Fruit fly (Drosophila melanogaster): ENCODE results near the gene p53.

The p53 gene

DNA sequence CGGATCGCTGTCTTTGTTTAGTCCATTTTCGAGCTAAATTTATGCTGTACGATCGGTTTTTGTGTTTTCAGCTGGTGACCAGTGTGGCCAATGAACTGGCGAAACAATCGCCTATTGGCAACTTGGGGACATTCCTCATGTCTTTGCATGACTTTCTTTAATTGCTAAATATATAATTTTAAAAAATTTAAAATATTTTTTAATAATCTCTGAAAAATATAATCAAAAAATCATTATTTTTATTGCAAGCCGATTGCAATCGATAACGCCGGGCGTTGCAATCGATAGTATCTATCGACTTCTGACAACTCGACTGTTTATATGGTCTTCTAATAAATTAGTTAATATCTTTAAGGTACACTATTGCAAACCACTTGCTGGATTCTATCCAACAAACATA lies 7.3 kb upstream of the p53 start, which contains the start of the genes sav and Ublcp1 (continued):
- TF ChIP-seq CG18262 (tag; optimal IDR thresholded peaks at IDR 0.05) (peak; percentile 55), CG32767 (GFP tag; IDR thresholded peaks at IDR 0.05) (no peak), Abd-B (GFP tag; optimal IDR thresholded peaks at IDR 0.05) (peak; percentile 53), CG34376 (GFP tag; optimal IDR thresholded peaks at IDR 0.05) (no peak), Adf1 (GFP tag; IDR thresholded peaks at IDR 0.05) (peak; percentile 26; the same call in 1 of the 2 replicates), amos (GFP tag; IDR thresholded peaks at IDR 0.05; ENCODE audit: partially characterized antibody) (peak; percentile 87), gcm2 (GFP tag; optimal IDR thresholded peaks at IDR 0.05) (no peak), Oaz (GFP tag; IDR thresholded peaks at IDR 0.05) (no peak), cas (GFP tag; IDR thresholded peaks at IDR 0.05) (no peak), tap (tag; optimal IDR thresholded peaks at IDR 0.05) (peak; percentile 17), zen2 (GFP tag; IDR thresholded peaks at IDR 0.05; ENCODE audit: partially characterized antibody) (peak; percentile 79; the same call in 1 of the 3 replicates), gro (GFP tag; optimal IDR thresholded peaks at IDR 0.05) (no peak), gce (GFP tag; IDR thresholded peaks at IDR 0.05) (no peak), CG9727 (GFP tag; optimal IDR thresholded peaks at IDR 0.05) (peak; percentile 44), CG12104 (GFP tag; optimal IDR thresholded peaks at IDR 0.05) (no peak), Hr78 (GFP tag; optimal IDR thresholded peaks at IDR 0.05) (no peak), Fer1 (GFP tag; optimal IDR thresholded peaks at IDR 0.05) (peak; percentile 41), bab2 (GFP tag; optimal IDR thresholded peaks at IDR 0.05) (no peak), CG5180 (GFP tag; optimal IDR thresholded peaks at IDR 0.05) (no peak), Hmr (GFP tag; optimal IDR thresholded peaks at IDR 0.05) (peak; percentile 6), Nf-YC (tag; optimal IDR thresholded peaks at IDR 0.05) (peak; percentile 9), vfl (GFP tag; optimal IDR thresholded peaks at IDR 0.05) (no peak), CG7357 (GFP tag; IDR thresholded peaks at IDR 0.05) (no peak), zfh2 (GFP tag; optimal IDR thresholded peaks at IDR 0.05) (no peak), CG2712 (tag; optimal IDR thresholded peaks at IDR 0.05) (peak; percentile 61), phol (tag; optimal IDR thresholded peaks at IDR 0.05) (peak; percentile 57), CG9817 (tag; optimal IDR thresholded peaks at IDR 0.05) (no peak), sob (GFP tag; IDR thresholded peaks at IDR 0.05) (0 out of 2 replicates have a peak, but pooled peaks have one; percentile 19), unc-4 (GFP tag; IDR thresholded peaks at IDR 0.05; ENCODE audit: partially characterized antibody) (peak; percentile 90), CG3281 (GFP tag; optimal IDR thresholded peaks at IDR 0.05) (peak; percentile 19), eve (GFP tag; optimal IDR thresholded peaks at IDR 0.05) (no peak), hth (optimal IDR thresholded peaks at IDR 0.05) (no peak), Ptx1 (GFP tag; IDR thresholded peaks at IDR 0.05) (0 out of 2 replicates have a peak, but pooled peaks have one; percentile 7), chinmo (GFP tag; IDR thresholded peaks at IDR 0.05; ENCODE audit: partially characterized antibody) (peak; percentile 71; the same call in 3 of the 4 replicates), nmo (GFP tag; optimal IDR thresholded peaks at IDR 0.05) (peak; percentile 64), CG32532 (GFP tag; IDR thresholded peaks at IDR 0.05) (0 out of 2 replicates have a peak, but pooled peaks have one; percentile 14), Lpt (GFP tag; optimal IDR thresholded peaks at IDR 0.05) (no peak), al (GFP tag; IDR thresholded peaks at IDR 0.05) (no peak), CG4820 (GFP tag; optimal IDR thresholded peaks at IDR 0.05) (no peak), CG15514 (GFP tag; optimal IDR thresholded peaks at IDR 0.05) (peak; percentile 46), CG12219 (GFP tag; optimal IDR thresholded peaks at IDR 0.05) (no peak), CG8290 (GFP tag; optimal IDR thresholded peaks at IDR 0.05) (peak; percentile 28), CG8290 (tag; optimal IDR thresholded peaks at IDR 0.05) (no peak), pfk (GFP tag; optimal IDR thresholded peaks at IDR 0.05) (no peak), CG3065 (GFP tag; optimal IDR thresholded peaks at IDR 0.05) (no peak), CG6254 (GFP tag; optimal IDR thresholded peaks at IDR 0.05) (peak; percentile 20), chn (GFP tag; optimal IDR thresholded peaks at IDR 0.05) (peak; percentile 6), her (GFP tag; optimal IDR thresholded peaks at IDR 0.05) (no peak), Hey (tag; optimal IDR thresholded peaks at IDR 0.05) (no peak), sr (GFP tag; IDR thresholded peaks at IDR 0.05) (no peak), onecut (GFP tag; IDR thresholded peaks at IDR 0.05) (0 out of 2 replicates have a peak, but pooled peaks have one; percentile 3)
